Fruit fly (Drosophila melanogaster) whole organism, prepupa: Measurements from ENCODE around the gene Ire1.
A peak's percentile ranks its signal among the peaks of the same experiment; 100 is the strongest.

Experiments
- Blimp-1 ChIP-seq: fragments of 200-800 bp; sonication (Bioruptor generic); optimal IDR thresholded peaks from 3 replicates; lab custom pipeline; 2017; ENCODE audit warnings: missing biosample characterization, missing genetic modification characterization, mild to moderate bottlenecking, moderate library complexity, missing genetic modification reagents
- CG10631 ChIP-seq: fragments of 200-800 bp; sonication (Bioruptor generic); optimal IDR thresholded peaks from 2 replicates; lab custom pipeline; 2016; ENCODE audit warnings: missing biosample characterization, missing genetic modification characterization
- CG10669 ChIP-seq: fragments of 200-800 bp; sonication (Bioruptor generic); optimal IDR thresholded peaks from 3 replicates; lab custom pipeline; 2018; ENCODE audit warnings: missing biosample characterization, mild to moderate bottlenecking, missing genetic modification characterization, moderate library complexity
- CG11294 ChIP-seq: fragments of 200-800 bp; sonication (Bioruptor generic); IDR thresholded peaks from 2 replicates; pipeline ENCODE4 v1.3.6; 2022; ENCODE audit warnings: missing biosample characterization, missing genetic modification characterization
- CG11762 ChIP-seq: fragments of 200-800 bp; sonication (Bioruptor generic); optimal IDR thresholded peaks from 3 replicates; lab custom pipeline; 2016; ENCODE audit warnings: missing biosample characterization, missing genetic modification characterization; ENCODE audit not compliant: insufficient read depth
- CG11902 ChIP-seq: fragments of 200-800 bp; sonication (Bioruptor generic); optimal IDR thresholded peaks from 3 replicates; lab custom pipeline; 2016; ENCODE audit warnings: missing biosample characterization, missing genetic modification characterization
- CG15336 ChIP-seq: fragments of 200-800 bp; sonication (Bioruptor generic); IDR thresholded peaks from 2 replicates; pipeline ENCODE4 v1.3.6; 2022; ENCODE audit warnings: missing biosample characterization, missing genetic modification characterization
- CG16779 ChIP-seq: fragments of 200-800 bp; sonication (Bioruptor generic); optimal IDR thresholded peaks from 3 replicates; lab custom pipeline; 2017; ENCODE audit warnings: missing biosample characterization, mild to moderate bottlenecking, missing genetic modification characterization
- CG3919 ChIP-seq: fragments of 200-800 bp; sonication (Bioruptor generic); optimal IDR thresholded peaks from 3 replicates; lab custom pipeline; 2016; ENCODE audit warnings: missing biosample characterization, missing genetic modification characterization
- CG6276 ChIP-seq: fragments of 200-800 bp; sonication (Bioruptor generic); optimal IDR thresholded peaks from 2 replicates; lab custom pipeline; 2017; ENCODE audit warnings: missing biosample characterization, mild to moderate bottlenecking, missing genetic modification characterization
- CG6792 ChIP-seq: fragments of 200-800 bp; sonication (Bioruptor generic); optimal IDR thresholded peaks from 3 replicates; lab custom pipeline; 2016; ENCODE audit warnings: missing biosample characterization, missing genetic modification characterization
- CG6808 ChIP-seq: fragments of 200-800 bp; sonication (Bioruptor generic); optimal IDR thresholded peaks from 3 replicates; lab custom pipeline; 2017; ENCODE audit warnings: missing biosample characterization, missing genetic modification characterization, mild to moderate bottlenecking, moderate library complexity, missing genetic modification reagents
- CG6854 ChIP-seq: fragments of 200-800 bp; sonication (Bioruptor generic); optimal IDR thresholded peaks from 2 replicates; lab custom pipeline; 2017; ENCODE audit warnings: missing biosample characterization, mild to moderate bottlenecking, missing genetic modification characterization
- CG8119 ChIP-seq: fragments of 200-800 bp; sonication (Bioruptor generic); IDR thresholded peaks from 3 replicates; pipeline ENCODE4 v1.3.6; 2022; ENCODE audit warnings: missing biosample characterization, missing genetic modification characterization
- CG8319 ChIP-seq: fragments of 200-800 bp; sonication (Bioruptor generic); optimal IDR thresholded peaks from 3 replicates; lab custom pipeline; 2016; ENCODE audit warnings: missing biosample characterization, missing genetic modification characterization
- CG8632 ChIP-seq: fragments of 200-800 bp; sonication (Bioruptor generic); optimal IDR thresholded peaks from 3 replicates; lab custom pipeline; 2016; ENCODE audit warnings: missing biosample characterization, missing genetic modification characterization
- Eip75B ChIP-seq: fragments of 200-800 bp; sonication (Bioruptor generic); optimal IDR thresholded peaks from 3 replicates; lab custom pipeline; 2016; ENCODE audit warnings: missing biosample characterization, missing genetic modification characterization
- Eip78C ChIP-seq: fragments of 200-800 bp; sonication (Bioruptor generic); peaks from one replicate; lab custom pipeline; 2016; ENCODE audit warnings: missing biosample characterization, missing genetic modification characterization
- Eip93F ChIP-seq: fragments of 200-800 bp; sonication (Bioruptor generic); optimal IDR thresholded peaks from 2 replicates; lab custom pipeline; 2016; ENCODE audit warnings: missing biosample characterization, mild to moderate bottlenecking, missing genetic modification characterization
- Ets21C ChIP-seq: fragments of 200-800 bp; sonication (Bioruptor generic); optimal IDR thresholded peaks from 3 replicates; lab custom pipeline; 2016; ENCODE audit warnings: missing biosample characterization, missing genetic modification characterization
- Ets96B ChIP-seq: fragments of 200-800 bp; optimal IDR thresholded peaks from 2 replicates; lab custom pipeline; 2019; ENCODE audit warnings: missing biosample characterization, mild to moderate bottlenecking, missing genetic modification characterization, moderate library complexity
- Hr39 ChIP-seq: fragments of 200-800 bp; sonication (Bioruptor generic); optimal IDR thresholded peaks from 2 replicates; lab custom pipeline; 2016; ENCODE audit warnings: missing biosample characterization, missing genetic modification characterization
- Hr4 ChIP-seq: fragments of 200-800 bp; sonication (Bioruptor generic); optimal IDR thresholded peaks from 3 replicates; lab custom pipeline; 2016; ENCODE audit warnings: missing biosample characterization, missing genetic modification characterization
- Lpt ChIP-seq: fragments of 200-800 bp; sonication (Bioruptor generic); optimal IDR thresholded peaks from 3 replicates; lab custom pipeline; 2016; ENCODE audit warnings: missing biosample characterization, missing genetic modification characterization
- Met ChIP-seq: fragments of 200-800 bp; sonication (Bioruptor generic); optimal IDR thresholded peaks from 3 replicates; lab custom pipeline; 2016; ENCODE audit warnings: missing biosample characterization, missing genetic modification characterization
- OdsH ChIP-seq: fragments of 200-800 bp; sonication (Bioruptor generic); optimal IDR thresholded peaks from 3 replicates; lab custom pipeline; 2016; ENCODE audit warnings: missing biosample characterization, missing genetic modification characterization
- Smox ChIP-seq: fragments of 200-800 bp; sonication (Bioruptor generic); optimal IDR thresholded peaks from 3 replicates; lab custom pipeline; 2016; ENCODE audit warnings: missing biosample characterization, missing genetic modification characterization
- achi ChIP-seq: fragments of 200-800 bp; sonication (Bioruptor generic); optimal IDR thresholded peaks from 3 replicates; lab custom pipeline; 2016; ENCODE audit warnings: missing biosample characterization, missing genetic modification characterization
- acj6 ChIP-seq: fragments of 200-800 bp; sonication (Bioruptor generic); optimal IDR thresholded peaks from 3 replicates; lab custom pipeline; 2016; ENCODE audit warnings: missing biosample characterization, missing genetic modification characterization
- cyc ChIP-seq: fragments of 200-800 bp; sonication (Bioruptor generic); optimal IDR thresholded peaks from 3 replicates; lab custom pipeline; 2016; ENCODE audit warnings: missing biosample characterization, missing genetic modification characterization
- dac ChIP-seq: fragments of 200-800 bp; sonication (Bioruptor generic); optimal IDR thresholded peaks from 2 replicates; lab custom pipeline; 2017; ENCODE audit warnings: missing biosample characterization, mild to moderate bottlenecking, missing genetic modification characterization
- dsx ChIP-seq: fragments of 200-800 bp; optimal IDR thresholded peaks from 3 replicates; lab custom pipeline; 2019; ENCODE audit warnings: missing biosample characterization, mild to moderate bottlenecking, missing genetic modification characterization, moderate library complexity; ENCODE audit not compliant: poor library complexity, severe bottlenecking
- eg ChIP-seq: fragments of 200-800 bp; sonication (Bioruptor generic); IDR thresholded peaks from 3 replicates; pipeline ENCODE4 v1.3.6; 2022; ENCODE audit warnings: missing biosample characterization, missing genetic modification characterization
- fd59A ChIP-seq: fragments of 200-800 bp; sonication (Bioruptor generic); optimal IDR thresholded peaks from 2 replicates; lab custom pipeline; 2017; ENCODE audit warnings: missing biosample characterization, mild to moderate bottlenecking, missing genetic modification characterization, missing genetic modification reagents
- fd85E ChIP-seq: fragments of 200-800 bp; sonication (Bioruptor generic); optimal IDR thresholded peaks from 3 replicates; lab custom pipeline; 2016; ENCODE audit warnings: missing biosample characterization, missing genetic modification characterization
- fkh ChIP-seq: fragments of 200-800 bp; sonication (Bioruptor generic); optimal IDR thresholded peaks from 3 replicates; lab custom pipeline; 2017; ENCODE audit warnings: missing biosample characterization, mild to moderate bottlenecking, missing genetic modification characterization, moderate library complexity
- lz ChIP-seq: fragments of 200-800 bp; sonication (Bioruptor generic); optimal IDR thresholded peaks from 3 replicates; lab custom pipeline; 2016; ENCODE audit warnings: missing biosample characterization, missing genetic modification characterization
- net ChIP-seq: fragments of 200-800 bp; sonication (Bioruptor generic); optimal IDR thresholded peaks from 3 replicates; lab custom pipeline; 2016; ENCODE audit warnings: missing biosample characterization, missing genetic modification characterization
- pdm3 ChIP-seq: fragments of 200-800 bp; sonication (Bioruptor generic); optimal IDR thresholded peaks from 3 replicates; lab custom pipeline; 2016; ENCODE audit warnings: missing biosample characterization, missing genetic modification characterization
- salr ChIP-seq, 2 experiments: fragments of 200-800 bp; sonication (Bioruptor generic); optimal IDR thresholded peaks; 3 replicates each; lab custom pipeline; 2016 to 2018; ENCODE audit warnings: missing biosample characterization in 2 of 2, missing genetic modification characterization in 2 of 2, mild to moderate bottlenecking in 1 of 2
- ss ChIP-seq, 2 experiments: fragments of 200-800 bp; sonication (Bioruptor generic); optimal IDR thresholded peaks; 2 replicates in 1 of 2; 3 replicates in 1 of 2; lab custom pipeline; 2017 to 2018; ENCODE audit warnings: mild to moderate bottlenecking in 2 of 2, missing biosample characterization in 2 of 2, missing genetic modification characterization in 2 of 2, moderate library complexity in 1 of 2
- svp ChIP-seq: fragments of 200-800 bp; sonication (Bioruptor generic); peaks from one replicate; lab custom pipeline; 2016; ENCODE audit warnings: missing biosample characterization, missing genetic modification characterization
- topi ChIP-seq: fragments of 200-800 bp; sonication (Bioruptor generic); optimal IDR thresholded peaks from 3 replicates; lab custom pipeline; 2016; ENCODE audit warnings: missing biosample characterization, missing genetic modification characterization
- vri ChIP-seq: fragments of 200-800 bp; sonication (Bioruptor generic); optimal IDR thresholded peaks from 3 replicates; lab custom pipeline; 2016; ENCODE audit warnings: missing biosample characterization, mild to moderate bottlenecking, missing genetic modification characterization

Ire1 gene

DNA sequence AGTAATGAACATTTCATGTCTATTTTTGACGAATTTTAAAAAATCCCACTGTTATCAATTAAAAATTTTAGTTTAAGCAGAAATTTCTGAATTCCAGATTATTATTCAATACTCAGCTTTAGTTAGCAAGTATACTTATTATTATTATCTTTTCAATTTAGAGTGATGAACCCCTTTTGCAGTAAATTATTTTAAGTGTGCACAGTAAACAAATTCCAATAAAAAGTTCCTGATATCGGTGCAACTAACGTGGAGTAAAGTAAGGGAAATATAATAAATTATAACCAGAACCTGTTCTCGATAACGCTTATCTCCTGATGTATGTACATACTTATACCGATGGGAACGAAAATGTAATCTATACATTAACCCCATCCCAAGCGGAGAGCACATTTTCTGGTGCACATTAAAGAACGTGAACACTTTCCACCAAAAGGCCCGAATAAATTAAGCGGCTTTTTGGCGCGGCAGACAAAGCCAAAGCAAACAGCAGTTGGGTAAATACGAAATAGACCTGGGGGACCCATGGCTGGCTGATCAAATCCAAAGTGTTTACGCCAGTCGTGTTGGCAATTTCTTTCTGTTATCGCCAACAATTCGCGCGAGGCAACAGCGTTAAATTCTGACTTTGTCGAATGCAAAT is 3.0 kb downstream of the Ire1 start (continued):
- TF ChIP-seq Blimp-1 (GFP tag; lab: Kevin White, UChicago) (peak; percentile 4), svp (peak; percentile 73), Ets96B (no peak), fd85E (no peak), lz (GFP tag; lab: Kevin White, UChicago) (no peak), Eip75B (no peak), CG6276 (GFP tag; lab: Kevin White, UChicago) (no peak), achi (GFP tag; lab: Kevin White, UChicago) (no peak), vri (GFP tag; lab: Kevin White, UChicago) (peak; percentile 81)

- TF ChIP-seq fkh (peak; percentile 94), CG10669 (GFP tag; lab: Kevin White, UChicago) (no peak)
Observed at dm6 chr3R:19847591-19848256, 13.4 kb downstream of the Ire1 start.

- no peak for TF ChIP-seq Lpt (GFP tag; lab: Kevin White, UChicago)
- no peak for TF ChIP-seq net (GFP tag; lab: Kevin White, UChicago)
- TF ChIP-seq dsx: no peak
- TF ChIP-seq fd59A: peak; percentile 7
- peak; percentile 11 for TF ChIP-seq CG11902
- no peak for TF ChIP-seq CG16779 (tag; lab: Kevin White, UChicago)
- TF ChIP-seq Eip78C: peak; percentile 76
- TF ChIP-seq Hr39 (GFP tag; lab: Kevin White, UChicago): no peak
- no peak for TF ChIP-seq CG10669 (GFP tag; lab: Kevin White, UChicago)
- TF ChIP-seq Smox: no peak
- peak; percentile 66 for TF ChIP-seq cyc (GFP tag; lab: Kevin White, UChicago)
- TF ChIP-seq Eip93F (GFP tag; lab: Kevin White, UChicago): no peak
- TF ChIP-seq pdm3 (GFP tag; lab: Kevin White, UChicago): no peak
- TF ChIP-seq CG10631 (GFP tag; lab: Kevin White, UChicago): peak; percentile 69
- TF ChIP-seq fd85E: no peak
- peak; percentile 6 for TF ChIP-seq CG8319 (GFP tag; lab: Kevin White, UChicago)
- TF ChIP-seq Hr4 (GFP tag; lab: Kevin White, UChicago): no peak
- TF ChIP-seq ss (GFP tag; optimal IDR thresholded peaks at IDR 0.05; lab: Kevin White, UChicago): no peak
- peak; percentile 62 for TF ChIP-seq acj6 (GFP tag; lab: Kevin White, UChicago)
- TF ChIP-seq dac (GFP tag; lab: Kevin White, UChicago): peak; percentile 26
- TF ChIP-seq Met (GFP tag; lab: Kevin White, UChicago): no peak
- peak; percentile 50 for TF ChIP-seq topi (GFP tag; lab: Kevin White, UChicago)
- TF ChIP-seq eg (GFP tag; lab: Robert Waterston, UW): no peak; the same call in 2 of the 3 replicates
- peak; percentile 50 for TF ChIP-seq CG15336 (GFP tag; lab: Robert Waterston, UW)
- TF ChIP-seq CG11294 (GFP tag; lab: Robert Waterston, UW): peak; percentile 17; the same call in 1 of the 2 replicates
- TF ChIP-seq CG6792 (GFP tag; lab: Kevin White, UChicago): peak; percentile 45
- TF ChIP-seq Ets96B: no peak
- peak; percentile 59 for TF ChIP-seq lz (GFP tag; lab: Kevin White, UChicago)
- TF ChIP-seq CG6854 (GFP tag; lab: Kevin White, UChicago): no peak
- TF ChIP-seq fkh: no peak
- peak; percentile 15 for TF ChIP-seq CG11762
- TF ChIP-seq svp: peak; percentile 79
- TF ChIP-seq CG3919: no peak
- TF ChIP-seq CG8119 (GFP tag; lab: Robert Waterston, UW): no peak
- no peak for TF ChIP-seq Eip75B
- TF ChIP-seq CG6276 (GFP tag; lab: Kevin White, UChicago): no peak
- TF ChIP-seq Ets21C: peak; percentile 30
- TF ChIP-seq CG6808 (GFP tag; lab: Kevin White, UChicago): no peak
- TF ChIP-seq OdsH: no peak
- TF ChIP-seq CG8632: peak; percentile 22
- peak in 1 of 2 experiments; percentile 10 for TF ChIP-seq salr (GFP tag; optimal IDR thresholded peaks at IDR 0.05; lab: Kevin White, UChicago)
Observed at dm6 chr3R:19846870-19847590, 14.1 kb downstream of the Ire1 start, which contains the start of gene MICU3. Gene MICU3 (plus strand): TSS chr3R:19847311.
